Worm (Caenorhabditis elegans) whole organism, early embryonic: ENCODE data around the gene Y54G2A.49.

Experiments
- B0310.2 ChIP-seq: sonication (generic microtip); optimal IDR thresholded peaks from 2 replicates; lab custom pipeline; 2016; ENCODE audit warnings: mild to moderate bottlenecking, missing genetic modification characterization, missing compliant biosample characterization
- F13C5.2 ChIP-seq: sonication (generic microtip); optimal IDR thresholded peaks from 2 replicates; lab custom pipeline; 2017; ENCODE audit warnings: mild to moderate bottlenecking, missing genetic modification characterization, inconsistent platforms, missing compliant biosample characterization
- aly-1 ChIP-seq: sonication (generic microtip); optimal IDR thresholded peaks from 2 replicates; lab custom pipeline; 2016; ENCODE audit warnings: missing genetic modification characterization, missing compliant biosample characterization
- ama-1 ChIP-seq: fragments of 150-350 bp; optimal IDR thresholded peaks from 2 replicates; lab custom pipeline; 2014
- ceh-13 ChIP-seq: fragments of 200-800 bp; sonication (Bioruptor generic); optimal IDR thresholded peaks from 2 replicates; lab custom pipeline; 2018; ENCODE audit warnings: mild to moderate bottlenecking, missing genetic modification characterization, missing compliant biosample characterization
- ceh-36 ChIP-seq: sonication (generic microtip); optimal IDR thresholded peaks from 2 replicates; lab custom pipeline; 2016; ENCODE audit warnings: missing genetic modification characterization, inconsistent platforms, missing compliant biosample characterization
- ets-7 ChIP-seq: sonication (generic microtip); optimal IDR thresholded peaks from 2 replicates; lab custom pipeline; 2016; ENCODE audit warnings: missing genotype, missing genetic modification characterization, missing compliant biosample characterization
- flt-1 ChIP-seq: fragments of 200-800 bp; sonication (Bioruptor generic); IDR thresholded peaks from 2 replicates; pipeline ENCODE4 v1.3.6; 2022; ENCODE audit warnings: missing genetic modification characterization, missing compliant biosample characterization
- hmbx-1 ChIP-seq: sonication (generic microtip); optimal IDR thresholded peaks from 2 replicates; lab custom pipeline; 2016; ENCODE audit warnings: mild to moderate bottlenecking, missing genetic modification characterization, missing compliant biosample characterization
- hmg-4 ChIP-seq: fragments of 200-800 bp; sonication (Bioruptor generic); optimal IDR thresholded peaks from 2 replicates; lab custom pipeline; 2018; ENCODE audit warnings: mild to moderate bottlenecking, missing genetic modification characterization, missing compliant biosample characterization
- hnd-1 ChIP-seq: sonication (generic microtip); optimal IDR thresholded peaks from 2 replicates; lab custom pipeline; 2016; ENCODE audit warnings: missing genetic modification characterization, missing compliant biosample characterization
- pes-1 ChIP-seq: fragments of 200-800 bp; sonication (Bioruptor generic); IDR thresholded peaks from 2 replicates; pipeline ENCODE4 v1.3.6; 2022; ENCODE audit warnings: missing genetic modification reagents, missing genetic modification characterization, missing compliant biosample characterization
- scrt-1 ChIP-seq: fragments of 200-800 bp; sonication (Bioruptor generic); IDR thresholded peaks from 2 replicates; pipeline ENCODE4 v1.3.6; 2022; ENCODE audit warnings: missing genetic modification characterization, missing compliant biosample characterization
- sea-1 ChIP-seq: fragments of 200-800 bp; sonication (Bioruptor generic); conservative IDR thresholded peaks from 2 replicates; pipeline ENCODE4 v1.3.6; 2022; ENCODE audit warnings: missing genetic modification characterization, missing compliant biosample characterization
- tbx-11 ChIP-seq: fragments of 200-800 bp; sonication (Bioruptor generic); IDR thresholded peaks from 2 replicates; pipeline ENCODE4 v1.3.6; 2022; ENCODE audit warnings: missing genetic modification characterization, missing compliant biosample characterization
- tbx-37 ChIP-seq: fragments of 200-800 bp; sonication (Bioruptor generic); conservative IDR thresholded peaks from 2 replicates; pipeline ENCODE4 v1.3.6; 2022; ENCODE audit warnings: missing genetic modification reagents, missing genetic modification characterization, missing compliant biosample characterization
- tra-4 ChIP-seq: sonication (generic microtip); optimal IDR thresholded peaks from 2 replicates; lab custom pipeline; 2017; ENCODE audit warnings: missing genetic modification characterization, missing compliant biosample characterization

Gene Y54G2A.49

DNA sequence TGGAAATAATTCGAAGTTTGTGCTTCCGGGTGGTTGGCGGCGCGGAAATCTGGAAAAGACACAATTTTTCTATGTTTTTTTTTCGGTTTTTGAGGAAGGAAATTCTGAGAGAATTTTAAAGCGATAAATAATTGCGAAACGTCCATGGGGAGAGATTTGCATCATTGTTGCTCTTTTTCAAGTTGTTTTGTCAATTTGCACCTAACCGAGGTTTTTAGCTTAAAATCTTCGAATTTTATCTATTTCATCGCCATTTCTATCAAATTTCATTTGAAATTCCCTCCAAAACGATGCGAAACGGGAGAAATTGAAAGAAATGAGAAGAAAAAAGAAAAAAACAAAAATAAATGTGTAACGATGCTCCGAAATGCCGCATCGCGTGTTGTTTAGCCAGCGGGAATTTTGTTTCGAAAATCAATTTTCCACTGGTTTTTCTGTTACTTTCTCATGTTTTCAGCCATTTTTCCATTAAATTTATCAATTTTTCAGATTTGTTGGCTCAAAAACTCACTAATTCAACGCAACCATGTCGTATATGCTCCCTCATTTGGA, 37.4 kb upstream of the Y54G2A.49 start, which contains the start of the genes nprt-1 and dib-1:
nprt-1 (minus strand) TSS at position 51 of the 552 bp plus-strand sequence.
dib-1 (plus strand) TSS at position 482 of the 552 bp plus-strand sequence.
- TF ChIP-seq hmg-4 (GFP tag; lab: Kevin White, UChicago) (no peak), F13C5.2 (tag; lab: Kevin White, UChicago) (peak; percentile 21)

DNA sequence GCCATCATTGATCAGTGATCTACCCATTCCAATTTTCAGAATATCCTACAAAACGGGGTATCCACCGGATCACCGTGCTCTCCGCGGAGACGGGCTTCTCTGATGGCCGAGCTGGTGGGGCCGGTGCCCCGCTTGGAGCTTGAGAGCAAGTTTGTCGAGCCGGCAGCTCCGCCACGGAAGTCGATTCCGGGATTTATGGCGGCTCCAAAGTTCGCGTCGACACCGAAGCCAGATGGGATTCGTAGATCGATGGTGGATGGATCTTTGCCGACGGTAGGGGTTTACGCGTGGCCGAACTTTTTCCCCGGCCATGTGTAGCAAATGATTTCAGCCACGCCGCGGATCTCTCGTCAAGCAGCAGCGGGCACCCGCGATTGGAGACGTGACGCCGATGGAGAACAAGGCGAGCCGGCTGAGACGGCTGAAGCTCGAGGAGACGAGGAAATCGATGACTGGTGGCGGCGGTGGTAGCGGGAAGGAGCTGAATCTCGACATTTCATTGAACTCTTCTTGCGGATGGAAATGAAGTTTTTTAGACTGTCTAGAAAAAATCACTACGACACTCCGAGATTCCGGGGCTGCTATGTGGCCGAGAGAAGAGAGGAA, 35.5 kb upstream of the Y54G2A.49 start:
- TF ChIP-seq tra-4 (no peak), aly-1 (tag; lab: Kevin White, UChicago) (no peak), ama-1 (lab: Kevin White, UChicago) (no peak), ceh-13 (GFP tag; lab: Kevin White, UChicago) (no peak), scrt-1 (GFP tag; lab: Robert Waterston, UW) (no peak)

DNA sequence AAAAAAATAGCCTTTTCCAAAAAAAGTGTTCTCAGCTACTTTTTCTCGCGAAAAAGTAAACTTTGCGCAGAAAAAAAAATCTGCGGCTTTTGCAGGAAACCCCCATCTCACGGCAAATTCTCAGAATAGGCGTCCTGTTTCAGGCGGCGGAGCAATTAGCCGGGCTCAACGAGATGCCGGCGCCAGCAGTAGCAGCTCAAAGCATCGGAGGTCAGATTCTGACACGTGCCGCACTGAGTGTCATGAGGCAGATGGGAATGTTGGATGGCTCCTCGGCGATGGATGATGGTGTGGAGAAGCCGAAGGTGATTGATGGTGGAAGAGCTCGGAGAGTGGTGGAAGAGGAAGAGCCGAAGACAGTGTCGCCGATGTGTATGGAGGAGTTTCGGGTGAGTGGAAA, 34.2 kb upstream of the Y54G2A.49 start:
- no peak for TF ChIP-seq ceh-13 (GFP tag; lab: Kevin White, UChicago)
- no peak for TF ChIP-seq ceh-36 (tag; lab: Kevin White, UChicago)
- no peak for TF ChIP-seq aly-1 (tag; lab: Kevin White, UChicago)
- no peak for TF ChIP-seq ama-1 (lab: Kevin White, UChicago)
- no peak for TF ChIP-seq tbx-11 (GFP tag; lab: Robert Waterston, UW)
- TF ChIP-seq ets-7 (tag; lab: Kevin White, UChicago): no peak
- TF ChIP-seq tra-4: no peak
- TF ChIP-seq hmg-4 (GFP tag; lab: Kevin White, UChicago): no peak
- TF ChIP-seq hmbx-1: no peak
- TF ChIP-seq flt-1 (GFP tag; lab: Robert Waterston, UW): no peak
- no peak for TF ChIP-seq hnd-1 (tag; lab: Kevin White, UChicago)
- TF ChIP-seq scrt-1 (GFP tag; lab: Robert Waterston, UW): no peak
- no peak for TF ChIP-seq sea-1 (GFP tag; lab: Robert Waterston, UW)
- no peak for TF ChIP-seq B0310.2 (tag; lab: Kevin White, UChicago)

DNA sequence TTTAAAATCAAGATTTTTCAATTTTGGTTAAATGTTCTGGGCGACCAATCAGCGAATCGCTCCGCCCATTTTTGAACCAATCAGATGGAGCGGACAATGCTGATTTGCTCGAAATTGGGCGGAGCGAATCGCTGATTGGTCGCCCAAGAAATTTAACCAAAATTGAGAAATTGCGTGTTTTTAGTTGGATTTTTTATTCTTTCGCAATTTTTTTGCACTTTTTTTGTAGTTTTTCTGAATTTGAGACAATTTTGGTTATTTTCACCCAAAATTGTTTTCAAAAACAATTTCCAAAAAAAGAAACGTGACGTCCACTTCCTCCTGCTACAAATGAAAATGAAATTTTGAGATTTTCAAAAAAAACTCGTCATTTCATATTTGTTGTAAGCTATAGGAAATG, 33.6 kb upstream of the Y54G2A.49 start, which contains the start of gene dml-1:
dml-1 (plus strand) TSS at position 301 of the 400 bp plus-strand sequence.
- TF ChIP-seq hnd-1 (tag; lab: Kevin White, UChicago): no peak
- TF ChIP-seq scrt-1 (GFP tag; lab: Robert Waterston, UW): no peak
- TF ChIP-seq F13C5.2 (tag; lab: Kevin White, UChicago): no peak
- no peak for TF ChIP-seq tbx-11 (GFP tag; lab: Robert Waterston, UW)
- TF ChIP-seq ets-7 (tag; lab: Kevin White, UChicago): no peak
- no peak for TF ChIP-seq pes-1 (GFP tag; lab: Robert Waterston, UW)
- TF ChIP-seq tra-4: no peak
- no peak for TF ChIP-seq sea-1 (GFP tag; lab: Robert Waterston, UW)
- no peak for TF ChIP-seq hmg-4 (GFP tag; lab: Kevin White, UChicago)
- TF ChIP-seq ceh-13 (GFP tag; lab: Kevin White, UChicago): no peak
- no peak for TF ChIP-seq tbx-37 (GFP tag; lab: Robert Waterston, UW)
- TF ChIP-seq ama-1 (lab: Kevin White, UChicago): no peak
- TF ChIP-seq flt-1 (GFP tag; lab: Robert Waterston, UW): no peak
- TF ChIP-seq ceh-36 (tag; lab: Kevin White, UChicago): no peak

DNA sequence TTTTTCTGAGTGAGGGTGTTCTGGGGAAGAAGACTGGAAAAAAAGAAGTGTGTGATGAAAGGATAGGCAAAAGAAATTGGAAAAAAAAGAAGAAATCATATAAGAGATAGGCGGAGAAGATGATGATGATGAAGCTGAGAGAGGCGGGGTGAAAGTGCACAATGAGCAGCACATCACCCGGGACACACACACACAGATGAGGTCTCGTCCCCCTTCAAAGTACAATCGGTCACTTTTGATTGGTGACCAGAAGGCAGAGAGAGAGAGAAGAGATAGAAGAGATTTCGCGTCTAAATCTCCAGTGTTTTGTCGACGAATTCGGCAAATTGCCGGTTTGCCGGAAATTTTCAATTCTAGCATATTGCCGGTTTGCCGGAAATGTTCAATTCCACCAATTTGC, 32.2 kb upstream of the Y54G2A.49 start:
- TF ChIP-seq ama-1 (lab: Kevin White, UChicago) (no peak), ceh-36 (tag; lab: Kevin White, UChicago) (no peak), scrt-1 (GFP tag; lab: Robert Waterston, UW) (no peak), B0310.2 (tag; lab: Kevin White, UChicago) (no peak), sea-1 (GFP tag; lab: Robert Waterston, UW) (no peak), aly-1 (tag; lab: Kevin White, UChicago) (no peak), tbx-37 (GFP tag; lab: Robert Waterston, UW) (no peak), hmg-4 (GFP tag; lab: Kevin White, UChicago) (no peak), ceh-13 (GFP tag; lab: Kevin White, UChicago) (no peak), hnd-1 (tag; lab: Kevin White, UChicago) (no peak), F13C5.2 (tag; lab: Kevin White, UChicago) (no peak), pes-1 (GFP tag; lab: Robert Waterston, UW) (no peak)

DNA sequence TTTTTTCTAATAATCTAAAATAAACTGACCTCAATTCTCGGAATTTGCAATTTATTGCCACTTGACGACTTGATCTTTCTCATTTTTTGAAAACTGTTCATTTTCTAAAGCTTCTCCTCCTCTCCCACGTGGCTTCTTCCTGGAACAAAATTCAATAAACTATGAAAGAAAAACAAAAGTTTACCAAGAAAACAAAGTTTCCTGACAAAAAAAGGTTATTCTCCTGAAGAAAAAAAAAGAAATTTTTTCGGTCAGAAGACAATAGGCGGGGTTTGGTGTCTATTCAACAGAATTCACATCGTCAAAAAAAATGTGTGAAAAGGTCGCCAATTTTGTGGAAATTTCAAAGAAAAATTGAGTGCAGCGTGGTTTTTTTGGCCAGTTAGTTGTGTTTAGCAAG, 11.7 kb upstream of the Y54G2A.49 start, which contains the start of gene Y54G2A.16:
Y54G2A.16 (minus strand) TSS at position 101 of the 400 bp plus-strand sequence.
- TF ChIP-seq tbx-11 (GFP tag; lab: Robert Waterston, UW): no peak
- TF ChIP-seq flt-1 (GFP tag; lab: Robert Waterston, UW): no peak
- TF ChIP-seq aly-1 (tag; lab: Kevin White, UChicago): no peak
- no peak for TF ChIP-seq scrt-1 (GFP tag; lab: Robert Waterston, UW)
- TF ChIP-seq ama-1 (lab: Kevin White, UChicago): no peak

DNA sequence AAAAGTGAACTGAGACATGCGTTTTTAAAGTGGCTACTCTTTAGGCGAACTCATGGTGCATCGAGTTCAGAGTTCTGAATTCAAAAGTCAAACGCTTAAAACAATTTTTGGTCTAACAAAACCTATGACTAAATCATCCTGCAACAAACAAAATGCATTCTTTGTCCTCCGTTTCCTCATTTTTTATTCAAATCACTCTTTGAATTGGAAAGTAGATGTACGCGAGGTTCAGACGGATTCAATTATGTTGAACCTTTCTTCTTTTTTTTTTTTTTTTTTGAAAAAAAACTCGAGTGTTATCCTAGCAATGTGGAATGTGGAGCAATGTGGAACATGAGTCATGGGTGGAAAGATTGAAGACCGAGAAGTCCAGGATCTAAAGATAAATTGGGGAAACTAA, 5.7 kb upstream of the Y54G2A.49 start:
- no peak for TF ChIP-seq aly-1 (tag; lab: Kevin White, UChicago)
- no peak for TF ChIP-seq tbx-11 (GFP tag; lab: Robert Waterston, UW)
- no peak for TF ChIP-seq sea-1 (GFP tag; lab: Robert Waterston, UW)
- TF ChIP-seq ceh-13 (GFP tag; lab: Kevin White, UChicago): no peak
- no peak for TF ChIP-seq hmg-4 (GFP tag; lab: Kevin White, UChicago)
- TF ChIP-seq pes-1 (GFP tag; lab: Robert Waterston, UW): no peak
- TF ChIP-seq ets-7 (tag; lab: Kevin White, UChicago): no peak
- TF ChIP-seq B0310.2 (tag; lab: Kevin White, UChicago): no peak
- TF ChIP-seq tra-4: no peak
- no peak for TF ChIP-seq scrt-1 (GFP tag; lab: Robert Waterston, UW)
- no peak for TF ChIP-seq hmbx-1
- TF ChIP-seq ama-1 (lab: Kevin White, UChicago): no peak
- TF ChIP-seq tbx-37 (GFP tag; lab: Robert Waterston, UW): no peak
- TF ChIP-seq flt-1 (GFP tag; lab: Robert Waterston, UW): no peak
- TF ChIP-seq hnd-1 (tag; lab: Kevin White, UChicago): no peak
- TF ChIP-seq ceh-36 (tag; lab: Kevin White, UChicago): no peak
